Worm (Caenorhabditis elegans) whole organism, L2 larva: ENCODE results near the gene sptl-3.

ENCODE experiments used
- C34F6.9 ChIP-seq: fragments of 150-350 bp; optimal IDR thresholded peaks from 2 replicates; lab custom pipeline; 2014; ENCODE audit warnings: missing biosample characterization, missing genetic modification characterization
- F13H6.1 ChIP-seq: sonication (generic microtip); optimal IDR thresholded peaks from 2 replicates; lab custom pipeline; 2016; ENCODE audit warnings: missing genetic modification characterization, missing compliant biosample characterization
- R02D3.7 ChIP-seq: fragments of 150-350 bp; optimal IDR thresholded peaks from 2 replicates; lab custom pipeline; 2014; ENCODE audit warnings: missing biosample characterization, missing genetic modification characterization
- Y55F3AM.14 ChIP-seq: fragments of 200-800 bp; sonication (Bioruptor generic); optimal IDR thresholded peaks from 2 replicates; lab custom pipeline; 2018; ENCODE audit warnings: mild to moderate bottlenecking, missing genetic modification characterization, missing compliant biosample characterization
- ZK546.5 ChIP-seq: sonication (generic microtip); optimal IDR thresholded peaks from 2 replicates; lab custom pipeline; 2017; ENCODE audit warnings: missing biosample characterization, missing genetic modification characterization
- alr-1 ChIP-seq: fragments of 150-350 bp; optimal IDR thresholded peaks from 2 replicates; lab custom pipeline; 2014; ENCODE audit warnings: missing biosample characterization, missing genetic modification characterization
- aly-2 ChIP-seq: fragments of 150-350 bp; optimal IDR thresholded peaks from 2 replicates; lab custom pipeline; 2014; ENCODE audit warnings: missing biosample characterization, missing genetic modification characterization
- ama-1 ChIP-seq: fragments of 150-350 bp; optimal IDR thresholded peaks from 2 replicates; lab custom pipeline; 2018; ENCODE audit warnings: inconsistent platforms
- blmp-1 ChIP-seq: sonication (generic microtip); optimal IDR thresholded peaks from 2 replicates; lab custom pipeline; 2017; ENCODE audit warnings: missing genetic modification characterization, mild to moderate bottlenecking, missing compliant biosample characterization, antibody characterized with exemption, moderate library complexity; ENCODE audit not compliant: insufficient read depth
- ceh-82 ChIP-seq: fragments of 150-350 bp; optimal IDR thresholded peaks from 2 replicates; lab custom pipeline; 2014; ENCODE audit warnings: missing biosample characterization, missing genetic modification characterization
- crh-2 ChIP-seq: sonication (generic microtip); optimal IDR thresholded peaks from 2 replicates; lab custom pipeline; 2017; ENCODE audit warnings: missing biosample characterization, missing genetic modification characterization
- dmd-4 ChIP-seq: sonication (generic microtip); optimal IDR thresholded peaks from 2 replicates; lab custom pipeline; 2017; ENCODE audit warnings: missing biosample characterization, missing genetic modification characterization
- egl-27 ChIP-seq: sonication (generic microtip); optimal IDR thresholded peaks from 3 replicates; lab custom pipeline; 2017; ENCODE audit warnings: missing biosample characterization, missing genetic modification reagents, missing genetic modification characterization
- elt-1 ChIP-seq: fragments of 150-350 bp; optimal IDR thresholded peaks from 2 replicates; lab custom pipeline; 2014; ENCODE audit warnings: missing biosample characterization, missing genetic modification characterization
- elt-3 ChIP-seq: sonication (generic microtip); optimal IDR thresholded peaks from 2 replicates; lab custom pipeline; 2017; ENCODE audit warnings: missing biosample characterization, missing genetic modification characterization
- gmeb-1 ChIP-seq: fragments of 150-350 bp; optimal IDR thresholded peaks from 2 replicates; lab custom pipeline; 2014; ENCODE audit warnings: missing biosample characterization, missing genetic modification characterization
- lin-39 ChIP-seq: fragments of 150-350 bp; optimal IDR thresholded peaks from 2 replicates; lab custom pipeline; 2014; ENCODE audit warnings: missing biosample characterization, missing genetic modification reagents, missing genetic modification characterization
- lsy-2 ChIP-seq, 2 experiments: fragments of 150-350 bp in 1 of 2; sonication (generic microtip) in 1 of 2; optimal IDR thresholded peaks; 2 replicates each; lab custom pipeline; 2014 to 2017; ENCODE audit warnings: missing biosample characterization in 2 of 2, missing genetic modification characterization in 2 of 2
- mbf-1 ChIP-seq: sonication (generic microtip); optimal IDR thresholded peaks from 2 replicates; lab custom pipeline; 2017; ENCODE audit warnings: missing biosample characterization, missing genetic modification characterization
- mdl-1 ChIP-seq, 2 experiments: fragments of 150-350 bp in 1 of 2; sonication (generic microtip) in 1 of 2; optimal IDR thresholded peaks; 2 replicates each; lab custom pipeline; 2017; ENCODE audit warnings: missing biosample characterization in 2 of 2, missing genetic modification characterization in 2 of 2
- nhr-10 ChIP-seq: sonication (generic microtip); optimal IDR thresholded peaks from 2 replicates; lab custom pipeline; 2017; ENCODE audit warnings: missing biosample characterization, missing genetic modification characterization
- nhr-11 ChIP-seq: fragments of 150-350 bp; optimal IDR thresholded peaks from 2 replicates; lab custom pipeline; 2014; ENCODE audit warnings: missing biosample characterization, missing genetic modification characterization
- nhr-12 ChIP-seq: fragments of 150-350 bp; optimal IDR thresholded peaks from 2 replicates; lab custom pipeline; 2014; ENCODE audit warnings: missing biosample characterization, missing genetic modification characterization
- nhr-129 ChIP-seq: fragments of 150-350 bp; optimal IDR thresholded peaks from 2 replicates; lab custom pipeline; 2014; ENCODE audit warnings: missing biosample characterization, missing genetic modification characterization
- nhr-237 ChIP-seq: fragments of 150-350 bp; optimal IDR thresholded peaks from 2 replicates; lab custom pipeline; 2014; ENCODE audit warnings: missing biosample characterization, missing genetic modification characterization
- nhr-77 ChIP-seq: fragments of 150-350 bp; optimal IDR thresholded peaks from 2 replicates; lab custom pipeline; 2014; ENCODE audit warnings: missing biosample characterization, missing genetic modification characterization
- peb-1 ChIP-seq: fragments of 150-350 bp; optimal IDR thresholded peaks from 2 replicates; lab custom pipeline; 2014; ENCODE audit warnings: missing biosample characterization, missing genetic modification characterization
- sem-4 ChIP-seq: fragments of 150-350 bp; optimal IDR thresholded peaks from 2 replicates; lab custom pipeline; 2014; ENCODE audit warnings: missing biosample characterization, missing genetic modification reagents, missing genetic modification characterization
- skn-1 ChIP-seq: sonication (generic microtip); optimal IDR thresholded peaks from 2 replicates; lab custom pipeline; 2017; ENCODE audit warnings: missing biosample characterization, missing genetic modification characterization
- sma-3 ChIP-seq: sonication (generic microtip); optimal IDR thresholded peaks from 2 replicates; lab custom pipeline; 2016; ENCODE audit warnings: missing genetic modification reagents, missing genetic modification characterization, missing compliant biosample characterization
- sma-9 ChIP-seq, 2 experiments: fragments of 150-350 bp in 1 of 2; sonication (generic microtip) in 1 of 2; optimal IDR thresholded peaks; 2 replicates each; lab custom pipeline; 2014 to 2016; ENCODE audit warnings: missing genetic modification characterization in 2 of 2, mild to moderate bottlenecking in 1 of 2, missing biosample characterization in 1 of 2, missing compliant biosample characterization in 1 of 2, missing genetic modification reagents in 1 of 2, moderate library complexity in 1 of 2
- snpc-4 ChIP-seq: fragments of 150-350 bp; optimal IDR thresholded peaks from 2 replicates; lab custom pipeline; 2014; ENCODE audit warnings: missing biosample characterization, missing genetic modification characterization
- unc-39 ChIP-seq: fragments of 150-350 bp; optimal IDR thresholded peaks from 2 replicates; lab custom pipeline; 2014; ENCODE audit warnings: missing biosample characterization, missing genetic modification characterization
- unc-55 ChIP-seq: fragments of 150-350 bp; sonication (generic microtip); optimal IDR thresholded peaks from 3 replicates; lab custom pipeline; 2014; ENCODE audit warnings: missing biosample characterization, missing genetic modification reagents, missing genetic modification characterization
- zag-1 ChIP-seq: fragments of 150-350 bp; optimal IDR thresholded peaks from 2 replicates; lab custom pipeline; 2014; ENCODE audit warnings: missing biosample characterization, missing genetic modification characterization
- ztf-1 ChIP-seq: fragments of 200-800 bp; sonication (Bioruptor generic); conservative IDR thresholded peaks from 2 replicates; pipeline ENCODE4 v1.3.6; 2022; ENCODE audit warnings: missing genetic modification characterization, missing compliant biosample characterization
- ztf-11 ChIP-seq: sonication (generic microtip); optimal IDR thresholded peaks from 2 replicates; lab custom pipeline; 2017; ENCODE audit warnings: missing biosample characterization, missing genetic modification characterization
- ztf-4 ChIP-seq: fragments of 150-350 bp; optimal IDR thresholded peaks from 2 replicates; lab custom pipeline; 2014; ENCODE audit warnings: missing biosample characterization, missing genetic modification characterization

Gene sptl-3

ce11 chrV:13887358-13887757 lies 5.8 kb upstream of the sptl-3 start, which contains the start of gene srsx-19:
Gene srsx-19 (plus strand): TSS chrV:13887658.
- no peak for TF ChIP-seq snpc-4
- TF ChIP-seq nhr-237 (tag; lab: Kevin White, UChicago): no peak
- no peak for TF ChIP-seq dmd-4 (tag; lab: Kevin White, UChicago)
- TF ChIP-seq ztf-11 (tag; lab: Kevin White, UChicago): no peak
- TF ChIP-seq elt-3: no peak
- no peak for TF ChIP-seq unc-39 (tag; lab: Kevin White, UChicago)
- TF ChIP-seq nhr-12 (tag; lab: Kevin White, UChicago): no peak
- no peak for TF ChIP-seq ZK546.5 (tag; lab: Kevin White, UChicago)
- no peak for TF ChIP-seq lin-39
- no peak for TF ChIP-seq lsy-2 (tag; optimal IDR thresholded peaks at IDR 0.05; lab: Kevin White, UChicago)
- no peak for TF ChIP-seq sma-3 (GFP tag; lab: Kevin White, UChicago)
- no peak for TF ChIP-seq R02D3.7 (tag; lab: Kevin White, UChicago)
- no peak for TF ChIP-seq peb-1 (tag; lab: Kevin White, UChicago)
- TF ChIP-seq ceh-82 (tag; lab: Kevin White, UChicago): no peak
- TF ChIP-seq, all 48 proteins: peak for 0

- TF ChIP-seq skn-1 (tag; lab: Kevin White, UChicago) (no peak), F13H6.1 (tag; lab: Kevin White, UChicago) (no peak), nhr-10 (no peak), aly-2 (tag; lab: Kevin White, UChicago) (no peak), ama-1 (lab: Kevin White, UChicago) (no peak), ztf-4 (tag; lab: Kevin White, UChicago) (no peak), dmd-4 (tag; lab: Kevin White, UChicago) (no peak), C34F6.9 (tag; lab: Kevin White, UChicago) (no peak), zag-1 (tag; lab: Kevin White, UChicago) (no peak), peb-1 (tag; lab: Kevin White, UChicago) (no peak), ztf-1 (GFP tag; lab: Robert Waterston, UW) (no peak), nhr-11 (no peak), alr-1 (tag; lab: Kevin White, UChicago) (no peak), blmp-1 (no peak), gmeb-1 (tag; lab: Kevin White, UChicago) (no peak), unc-39 (tag; lab: Kevin White, UChicago) (no peak), mbf-1 (tag; lab: Kevin White, UChicago) (no peak), egl-27 (tag; lab: Kevin White, UChicago) (no peak), crh-2 (tag; lab: Kevin White, UChicago) (no peak)
These were observed 3.6 kb upstream of the sptl-3 start, which contains the start of gene spp-12 for ce11 chrV:13889516-13889915. Gene spp-12 (plus strand): TSS chrV:13889816.

- TF ChIP-seq nhr-129: no peak
- TF ChIP-seq ztf-4 (tag; lab: Kevin White, UChicago): no peak
- TF ChIP-seq nhr-237 (tag; lab: Kevin White, UChicago): no peak
- TF ChIP-seq nhr-10: no peak
- no peak for TF ChIP-seq ZK546.5 (tag; lab: Kevin White, UChicago)
- no peak for TF ChIP-seq gmeb-1 (tag; lab: Kevin White, UChicago)
- TF ChIP-seq unc-55 (GFP tag; lab: Kevin White, UChicago): no peak
- no peak for TF ChIP-seq mdl-1 (tag; optimal IDR thresholded peaks at IDR 0.05; lab: Kevin White, UChicago)
- no peak for TF ChIP-seq peb-1 (tag; lab: Kevin White, UChicago)
- no peak for TF ChIP-seq ceh-82 (tag; lab: Kevin White, UChicago)
- TF ChIP-seq lsy-2 (tag; optimal IDR thresholded peaks at IDR 0.05; lab: Kevin White, UChicago): no peak
- no peak for TF ChIP-seq R02D3.7 (tag; lab: Kevin White, UChicago)
- no peak for TF ChIP-seq crh-2 (tag; lab: Kevin White, UChicago)
- TF ChIP-seq Y55F3AM.14 (GFP tag; lab: Kevin White, UChicago): no peak
- no peak for TF ChIP-seq sma-9 (GFP tag; optimal IDR thresholded peaks at IDR 0.05; lab: Kevin White, UChicago)
- TF ChIP-seq sma-9 (tag; optimal IDR thresholded peaks at IDR 0.05; lab: Kevin White, UChicago): no peak
- TF ChIP-seq elt-1: no peak
- no peak for TF ChIP-seq sem-4
- TF ChIP-seq nhr-77 (tag; lab: Kevin White, UChicago): no peak
These were observed 2.7 kb upstream of the sptl-3 start, which contains the start of gene lbp-8 for ce11 chrV:13890473-13890872. Gene lbp-8 (plus strand): TSS chrV:13890773.
